Fruit fly (Drosophila melanogaster) whole organism, prepupa: ENCODE measurements around the gene CG3149.

ENCODE experiments used
- CG10631 ChIP-seq: fragments of 200-800 bp; sonication (Bioruptor generic); optimal IDR thresholded peaks from 2 replicates; lab custom pipeline; 2016; ENCODE audit warnings: missing biosample characterization, missing genetic modification characterization
- CG11294 ChIP-seq: fragments of 200-800 bp; sonication (Bioruptor generic); IDR thresholded peaks from 2 replicates; pipeline ENCODE4 v1.3.6; 2022; ENCODE audit warnings: missing biosample characterization, missing genetic modification characterization
- CG11762 ChIP-seq: fragments of 200-800 bp; sonication (Bioruptor generic); optimal IDR thresholded peaks from 3 replicates; lab custom pipeline; 2016; ENCODE audit warnings: missing biosample characterization, missing genetic modification characterization; ENCODE audit not compliant: insufficient read depth
- CG15336 ChIP-seq: fragments of 200-800 bp; sonication (Bioruptor generic); IDR thresholded peaks from 2 replicates; pipeline ENCODE4 v1.3.6; 2022; ENCODE audit warnings: missing biosample characterization, missing genetic modification characterization
- CG1621 ChIP-seq: fragments of 200-800 bp; sonication (Bioruptor generic); optimal IDR thresholded peaks from 3 replicates; lab custom pipeline; 2018; ENCODE audit warnings: missing biosample characterization, mild to moderate bottlenecking, missing genetic modification characterization
- CG16779 ChIP-seq: fragments of 200-800 bp; sonication (Bioruptor generic); optimal IDR thresholded peaks from 3 replicates; lab custom pipeline; 2017; ENCODE audit warnings: missing biosample characterization, mild to moderate bottlenecking, missing genetic modification characterization
- CG3032 ChIP-seq: fragments of 200-800 bp; optimal IDR thresholded peaks from 2 replicates; lab custom pipeline; 2019; ENCODE audit warnings: missing biosample characterization, mild to moderate bottlenecking, missing genetic modification characterization, moderate library complexity
- CG31627 ChIP-seq: fragments of 200-800 bp; sonication (Bioruptor generic); optimal IDR thresholded peaks from 3 replicates; lab custom pipeline; 2016; ENCODE audit warnings: missing biosample characterization, missing genetic modification characterization
- CG34406 ChIP-seq: fragments of 200-800 bp; sonication (Bioruptor generic); optimal IDR thresholded peaks from 3 replicates; lab custom pipeline; 2016; ENCODE audit warnings: missing biosample characterization, missing genetic modification characterization
- CG3919 ChIP-seq: fragments of 200-800 bp; sonication (Bioruptor generic); optimal IDR thresholded peaks from 3 replicates; lab custom pipeline; 2016; ENCODE audit warnings: missing biosample characterization, missing genetic modification characterization
- CG4318 ChIP-seq: fragments of 200-800 bp; sonication (Bioruptor generic); optimal IDR thresholded peaks from 3 replicates; lab custom pipeline; 2017; ENCODE audit warnings: missing biosample characterization, mild to moderate bottlenecking, missing genetic modification characterization
- CG6163 ChIP-seq: fragments of 200-800 bp; sonication (Bioruptor generic); IDR thresholded peaks from 3 replicates; pipeline ENCODE4 v1.3.6; 2022; ENCODE audit warnings: missing biosample characterization, missing genetic modification characterization
- CG6276 ChIP-seq: fragments of 200-800 bp; sonication (Bioruptor generic); optimal IDR thresholded peaks from 2 replicates; lab custom pipeline; 2017; ENCODE audit warnings: missing biosample characterization, mild to moderate bottlenecking, missing genetic modification characterization
- CG6792 ChIP-seq: fragments of 200-800 bp; sonication (Bioruptor generic); optimal IDR thresholded peaks from 3 replicates; lab custom pipeline; 2016; ENCODE audit warnings: missing biosample characterization, missing genetic modification characterization
- CG6854 ChIP-seq: fragments of 200-800 bp; sonication (Bioruptor generic); optimal IDR thresholded peaks from 2 replicates; lab custom pipeline; 2017; ENCODE audit warnings: missing biosample characterization, mild to moderate bottlenecking, missing genetic modification characterization
- CG7368 ChIP-seq: fragments of 200-800 bp; sonication (Bioruptor generic); optimal IDR thresholded peaks from 3 replicates; lab custom pipeline; 2016; ENCODE audit warnings: missing biosample characterization, missing genetic modification characterization
- CG8119 ChIP-seq: fragments of 200-800 bp; sonication (Bioruptor generic); IDR thresholded peaks from 3 replicates; pipeline ENCODE4 v1.3.6; 2022; ENCODE audit warnings: missing biosample characterization, missing genetic modification characterization
- CG8319 ChIP-seq: fragments of 200-800 bp; sonication (Bioruptor generic); optimal IDR thresholded peaks from 3 replicates; lab custom pipeline; 2016; ENCODE audit warnings: missing biosample characterization, missing genetic modification characterization
- CG8632 ChIP-seq: fragments of 200-800 bp; sonication (Bioruptor generic); optimal IDR thresholded peaks from 3 replicates; lab custom pipeline; 2016; ENCODE audit warnings: missing biosample characterization, missing genetic modification characterization
- CG9139 ChIP-seq: fragments of 200-800 bp; sonication (Bioruptor generic); optimal IDR thresholded peaks from 3 replicates; lab custom pipeline; 2017; ENCODE audit warnings: missing biosample characterization, mild to moderate bottlenecking, missing genetic modification characterization
- Eip75B ChIP-seq: fragments of 200-800 bp; sonication (Bioruptor generic); optimal IDR thresholded peaks from 3 replicates; lab custom pipeline; 2016; ENCODE audit warnings: missing biosample characterization, missing genetic modification characterization
- Ets21C ChIP-seq: fragments of 200-800 bp; sonication (Bioruptor generic); optimal IDR thresholded peaks from 3 replicates; lab custom pipeline; 2016; ENCODE audit warnings: missing biosample characterization, missing genetic modification characterization
- Ets96B ChIP-seq: fragments of 200-800 bp; optimal IDR thresholded peaks from 2 replicates; lab custom pipeline; 2019; ENCODE audit warnings: missing biosample characterization, mild to moderate bottlenecking, missing genetic modification characterization, moderate library complexity
- Hr38 ChIP-seq: sonication (Bioruptor generic); optimal IDR thresholded peaks from 2 replicates; lab custom pipeline; 2016; ENCODE audit warnings: missing biosample characterization, missing genetic modification characterization
- Hr4 ChIP-seq: fragments of 200-800 bp; sonication (Bioruptor generic); optimal IDR thresholded peaks from 3 replicates; lab custom pipeline; 2016; ENCODE audit warnings: missing biosample characterization, missing genetic modification characterization
- Met ChIP-seq: fragments of 200-800 bp; sonication (Bioruptor generic); optimal IDR thresholded peaks from 3 replicates; lab custom pipeline; 2016; ENCODE audit warnings: missing biosample characterization, missing genetic modification characterization
- Smox ChIP-seq: fragments of 200-800 bp; sonication (Bioruptor generic); optimal IDR thresholded peaks from 3 replicates; lab custom pipeline; 2016; ENCODE audit warnings: missing biosample characterization, missing genetic modification characterization
- Sox102F ChIP-seq: fragments of 200-800 bp; sonication (Bioruptor generic); optimal IDR thresholded peaks from 2 replicates; lab custom pipeline; 2016; ENCODE audit warnings: missing biosample characterization, mild to moderate bottlenecking, missing genetic modification characterization
- achi ChIP-seq: fragments of 200-800 bp; sonication (Bioruptor generic); optimal IDR thresholded peaks from 3 replicates; lab custom pipeline; 2016; ENCODE audit warnings: missing biosample characterization, missing genetic modification characterization
- acj6 ChIP-seq: fragments of 200-800 bp; sonication (Bioruptor generic); optimal IDR thresholded peaks from 3 replicates; lab custom pipeline; 2016; ENCODE audit warnings: missing biosample characterization, missing genetic modification characterization
- cyc ChIP-seq: fragments of 200-800 bp; sonication (Bioruptor generic); optimal IDR thresholded peaks from 3 replicates; lab custom pipeline; 2016; ENCODE audit warnings: missing biosample characterization, missing genetic modification characterization
- dac ChIP-seq: fragments of 200-800 bp; sonication (Bioruptor generic); optimal IDR thresholded peaks from 2 replicates; lab custom pipeline; 2017; ENCODE audit warnings: missing biosample characterization, mild to moderate bottlenecking, missing genetic modification characterization
- dsx ChIP-seq: fragments of 200-800 bp; optimal IDR thresholded peaks from 3 replicates; lab custom pipeline; 2019; ENCODE audit warnings: missing biosample characterization, mild to moderate bottlenecking, missing genetic modification characterization, moderate library complexity; ENCODE audit not compliant: poor library complexity, severe bottlenecking
- eg ChIP-seq: fragments of 200-800 bp; sonication (Bioruptor generic); IDR thresholded peaks from 3 replicates; pipeline ENCODE4 v1.3.6; 2022; ENCODE audit warnings: missing biosample characterization, missing genetic modification characterization
- esn ChIP-seq: fragments of 200-800 bp; sonication (Bioruptor generic); optimal IDR thresholded peaks from 2 replicates; lab custom pipeline; 2016; ENCODE audit warnings: missing biosample characterization, mild to moderate bottlenecking, missing genetic modification characterization, moderate library complexity
- fd59A ChIP-seq: fragments of 200-800 bp; sonication (Bioruptor generic); optimal IDR thresholded peaks from 2 replicates; lab custom pipeline; 2017; ENCODE audit warnings: missing biosample characterization, mild to moderate bottlenecking, missing genetic modification characterization, missing genetic modification reagents
- fd85E ChIP-seq: fragments of 200-800 bp; sonication (Bioruptor generic); optimal IDR thresholded peaks from 3 replicates; lab custom pipeline; 2016; ENCODE audit warnings: missing biosample characterization, missing genetic modification characterization
- fkh ChIP-seq: fragments of 200-800 bp; sonication (Bioruptor generic); optimal IDR thresholded peaks from 3 replicates; lab custom pipeline; 2017; ENCODE audit warnings: missing biosample characterization, mild to moderate bottlenecking, missing genetic modification characterization, moderate library complexity
- lz ChIP-seq: fragments of 200-800 bp; sonication (Bioruptor generic); optimal IDR thresholded peaks from 3 replicates; lab custom pipeline; 2016; ENCODE audit warnings: missing biosample characterization, missing genetic modification characterization
- net ChIP-seq: fragments of 200-800 bp; sonication (Bioruptor generic); optimal IDR thresholded peaks from 3 replicates; lab custom pipeline; 2016; ENCODE audit warnings: missing biosample characterization, missing genetic modification characterization
- pdm3 ChIP-seq: fragments of 200-800 bp; sonication (Bioruptor generic); optimal IDR thresholded peaks from 3 replicates; lab custom pipeline; 2016; ENCODE audit warnings: missing biosample characterization, missing genetic modification characterization
- spab ChIP-seq: fragments of 200-800 bp; sonication (Bioruptor generic); optimal IDR thresholded peaks from 2 replicates; lab custom pipeline; 2017; ENCODE audit warnings: missing biosample characterization, mild to moderate bottlenecking, missing genetic modification characterization, missing genetic modification reagents
- svp ChIP-seq: fragments of 200-800 bp; sonication (Bioruptor generic); peaks from one replicate; lab custom pipeline; 2016; ENCODE audit warnings: missing biosample characterization, missing genetic modification characterization
- vri ChIP-seq: fragments of 200-800 bp; sonication (Bioruptor generic); optimal IDR thresholded peaks from 3 replicates; lab custom pipeline; 2016; ENCODE audit warnings: missing biosample characterization, mild to moderate bottlenecking, missing genetic modification characterization

Gene CG3149

dm6 chrX:5735268-5735941 lies 40.4 kb upstream of the CG3149 start (continued):
- peak; percentile 94 for TF ChIP-seq CG6792 (GFP tag; lab: Kevin White, UChicago)
- TF ChIP-seq cyc: peak; percentile 79
- peak; percentile 71 for TF ChIP-seq CG4318 (GFP tag; lab: Kevin White, UChicago)
- TF ChIP-seq CG1621 (tag; lab: Kevin White, UChicago): peak; percentile 87
- TF ChIP-seq CG6276 (GFP tag; lab: Kevin White, UChicago): peak; percentile 83
- peak; percentile 90 for TF ChIP-seq net (GFP tag; lab: Kevin White, UChicago)
- TF ChIP-seq CG10631 (GFP tag; lab: Kevin White, UChicago): peak; percentile 91
- TF ChIP-seq CG9139 (GFP tag; lab: Kevin White, UChicago): peak; percentile 51
- TF ChIP-seq CG3032 (tag; lab: Kevin White, UChicago): peak; percentile 85
- TF ChIP-seq CG8632 (GFP tag; lab: Kevin White, UChicago): peak; percentile 90
- peak; percentile 71 for TF ChIP-seq CG16779
- peak; percentile 67 for TF ChIP-seq dac (GFP tag; lab: Kevin White, UChicago)
- peak; percentile 92 for TF ChIP-seq Smox (GFP tag; lab: Kevin White, UChicago)
- peak; percentile 84 for TF ChIP-seq CG3919
- peak; percentile 81 for TF ChIP-seq Ets96B (tag; lab: Kevin White, UChicago)
- peak; percentile 89 for TF ChIP-seq CG15336 (GFP tag; lab: Robert Waterston, UW)
- peak; percentile 18 for TF ChIP-seq fkh (GFP tag; lab: Kevin White, UChicago)

dm6 chrX:5732440-5732839 lies 37.4 kb upstream of the CG3149 start, which contains the start of gene CG15773:
CG15773 (plus strand) TSS chrX:5732740.
- TF ChIP-seq eg (GFP tag; lab: Robert Waterston, UW): no peak

- TF ChIP-seq CG6276 (GFP tag; lab: Kevin White, UChicago) (peak; percentile 87), svp (GFP tag; lab: Kevin White, UChicago) (peak; percentile 86), fd59A (peak; percentile 76), spab (GFP tag; lab: Kevin White, UChicago) (peak; percentile 68), CG15336 (GFP tag; lab: Robert Waterston, UW) (peak; percentile 88), fd85E (GFP tag; lab: Kevin White, UChicago) (peak; percentile 34), CG8632 (GFP tag; lab: Kevin White, UChicago) (peak; percentile 77), Eip75B (GFP tag; lab: Kevin White, UChicago) (peak; percentile 87), vri (GFP tag; lab: Kevin White, UChicago) (peak; percentile 43), Sox102F (peak; percentile 51), Met (GFP tag; lab: Kevin White, UChicago) (peak; percentile 65), CG8119 (GFP tag; lab: Robert Waterston, UW) (peak; percentile 89), CG34406 (GFP tag; lab: Kevin White, UChicago) (peak; percentile 75), CG11294 (GFP tag; lab: Robert Waterston, UW) (peak; percentile 84), CG1621 (tag; lab: Kevin White, UChicago) (peak; percentile 73), Ets96B (tag; lab: Kevin White, UChicago) (peak; percentile 78), CG6163 (GFP tag; lab: Robert Waterston, UW) (peak; percentile 93), CG6792 (GFP tag; lab: Kevin White, UChicago) (peak; percentile 81), CG31627 (GFP tag; lab: Kevin White, UChicago) (peak; percentile 63), Hr38 (GFP tag; lab: Kevin White, UChicago) (peak; percentile 28), lz (GFP tag; lab: Kevin White, UChicago) (peak; percentile 77), Hr4 (peak; percentile 94), acj6 (GFP tag; lab: Kevin White, UChicago) (peak; percentile 88), CG7368 (GFP tag; lab: Kevin White, UChicago) (peak; percentile 85), net (GFP tag; lab: Kevin White, UChicago) (peak; percentile 88), Smox (GFP tag; lab: Kevin White, UChicago) (peak; percentile 55), CG8319 (GFP tag; lab: Kevin White, UChicago) (peak; percentile 68), CG11762 (GFP tag; lab: Kevin White, UChicago) (peak; percentile 80), dsx (GFP tag; lab: Kevin White, UChicago) (peak; percentile 58), CG16779 (peak; percentile 35), pdm3 (GFP tag; lab: Kevin White, UChicago) (peak; percentile 90), CG6854 (GFP tag; lab: Kevin White, UChicago) (no peak), CG10631 (GFP tag; lab: Kevin White, UChicago) (peak; percentile 87), fkh (GFP tag; lab: Kevin White, UChicago) (peak; percentile 83), achi (GFP tag; lab: Kevin White, UChicago) (peak; percentile 87), dac (GFP tag; lab: Kevin White, UChicago) (peak; percentile 88), Ets21C (GFP tag; lab: Kevin White, UChicago) (peak; percentile 46), eg (GFP tag; lab: Robert Waterston, UW) (peak; percentile 94), esn (GFP tag; lab: Kevin White, UChicago) (peak; percentile 76)
Measured at dm6 chrX:5724744-5725185, 29.8 kb upstream of the CG3149 start.
